Worm (Caenorhabditis elegans) whole organism, early embryonic: ENCODE measurements around the gene prk-1.

Experiments used
- B0310.2 ChIP-seq: sonication (generic microtip); optimal IDR thresholded peaks from 2 replicates; lab custom pipeline; 2016; ENCODE audit warnings: mild to moderate bottlenecking, missing genetic modification characterization, missing compliant biosample characterization
- F13C5.2 ChIP-seq: sonication (generic microtip); optimal IDR thresholded peaks from 2 replicates; lab custom pipeline; 2017; ENCODE audit warnings: mild to moderate bottlenecking, missing genetic modification characterization, inconsistent platforms, missing compliant biosample characterization
- aly-1 ChIP-seq: sonication (generic microtip); optimal IDR thresholded peaks from 2 replicates; lab custom pipeline; 2016; ENCODE audit warnings: missing genetic modification characterization, missing compliant biosample characterization
- ama-1 ChIP-seq: fragments of 150-350 bp; optimal IDR thresholded peaks from 2 replicates; lab custom pipeline; 2014
- ceh-13 ChIP-seq: fragments of 200-800 bp; sonication (Bioruptor generic); optimal IDR thresholded peaks from 2 replicates; lab custom pipeline; 2018; ENCODE audit warnings: mild to moderate bottlenecking, missing genetic modification characterization, missing compliant biosample characterization
- ceh-36 ChIP-seq: sonication (generic microtip); optimal IDR thresholded peaks from 2 replicates; lab custom pipeline; 2016; ENCODE audit warnings: missing genetic modification characterization, inconsistent platforms, missing compliant biosample characterization
- ets-7 ChIP-seq: sonication (generic microtip); optimal IDR thresholded peaks from 2 replicates; lab custom pipeline; 2016; ENCODE audit warnings: missing genotype, missing genetic modification characterization, missing compliant biosample characterization
- flt-1 ChIP-seq: fragments of 200-800 bp; sonication (Bioruptor generic); IDR thresholded peaks from 2 replicates; pipeline ENCODE4 v1.3.6; 2022; ENCODE audit warnings: missing genetic modification characterization, missing compliant biosample characterization
- hmbx-1 ChIP-seq: sonication (generic microtip); optimal IDR thresholded peaks from 2 replicates; lab custom pipeline; 2016; ENCODE audit warnings: mild to moderate bottlenecking, missing genetic modification characterization, missing compliant biosample characterization
- hmg-4 ChIP-seq: fragments of 200-800 bp; sonication (Bioruptor generic); optimal IDR thresholded peaks from 2 replicates; lab custom pipeline; 2018; ENCODE audit warnings: mild to moderate bottlenecking, missing genetic modification characterization, missing compliant biosample characterization
- hnd-1 ChIP-seq: sonication (generic microtip); optimal IDR thresholded peaks from 2 replicates; lab custom pipeline; 2016; ENCODE audit warnings: missing genetic modification characterization, missing compliant biosample characterization
- pes-1 ChIP-seq: fragments of 200-800 bp; sonication (Bioruptor generic); IDR thresholded peaks from 2 replicates; pipeline ENCODE4 v1.3.6; 2022; ENCODE audit warnings: missing genetic modification reagents, missing genetic modification characterization, missing compliant biosample characterization
- scrt-1 ChIP-seq: fragments of 200-800 bp; sonication (Bioruptor generic); IDR thresholded peaks from 2 replicates; pipeline ENCODE4 v1.3.6; 2022; ENCODE audit warnings: missing genetic modification characterization, missing compliant biosample characterization
- sea-1 ChIP-seq: fragments of 200-800 bp; sonication (Bioruptor generic); conservative IDR thresholded peaks from 2 replicates; pipeline ENCODE4 v1.3.6; 2022; ENCODE audit warnings: missing genetic modification characterization, missing compliant biosample characterization
- tbx-11 ChIP-seq: fragments of 200-800 bp; sonication (Bioruptor generic); IDR thresholded peaks from 2 replicates; pipeline ENCODE4 v1.3.6; 2022; ENCODE audit warnings: missing genetic modification characterization, missing compliant biosample characterization
- tbx-37 ChIP-seq: fragments of 200-800 bp; sonication (Bioruptor generic); conservative IDR thresholded peaks from 2 replicates; pipeline ENCODE4 v1.3.6; 2022; ENCODE audit warnings: missing genetic modification reagents, missing genetic modification characterization, missing compliant biosample characterization
- tra-4 ChIP-seq: sonication (generic microtip); optimal IDR thresholded peaks from 2 replicates; lab custom pipeline; 2017; ENCODE audit warnings: missing genetic modification characterization, missing compliant biosample characterization

Gene prk-1

ce11 chrIII:7029105-7029504 is 39.1 kb downstream of the prk-1 start, which contains the start of gene cyk-1:
cyk-1 (minus strand) TSS chrIII:7029205.
- TF ChIP-seq tbx-11 (GFP tag; lab: Robert Waterston, UW) (no peak), tra-4 (no peak), tbx-37 (GFP tag; lab: Robert Waterston, UW) (no peak), ceh-36 (no peak), ceh-13 (GFP tag; lab: Kevin White, UChicago) (no peak), ama-1 (no peak), F13C5.2 (no peak), hnd-1 (tag; lab: Kevin White, UChicago) (no peak), sea-1 (GFP tag; lab: Robert Waterston, UW) (no peak), scrt-1 (GFP tag; lab: Robert Waterston, UW) (no peak), aly-1 (tag; lab: Kevin White, UChicago) (no peak), hmbx-1 (tag; lab: Kevin White, UChicago) (no peak), hmg-4 (no peak), B0310.2 (tag; lab: Kevin White, UChicago) (no peak), flt-1 (no peak), ets-7 (tag; lab: Kevin White, UChicago) (no peak), pes-1 (no peak)

- peak; percentile 62 for TF ChIP-seq tbx-11 (GFP tag; lab: Robert Waterston, UW)
- peak; percentile 62 for TF ChIP-seq ceh-36
- peak; percentile 62 for TF ChIP-seq hmg-4
- TF ChIP-seq pes-1, result peak; percentile 85
- peak; percentile 50; the same call in 1 of the 2 replicates for TF ChIP-seq scrt-1 (GFP tag; lab: Robert Waterston, UW)
- peak; percentile 27 for TF ChIP-seq hmbx-1 (tag; lab: Kevin White, UChicago)
- TF ChIP-seq tbx-37 (GFP tag; lab: Robert Waterston, UW), result 0 out of 2 replicates have a peak, but pooled peaks have one; percentile 41
- TF ChIP-seq aly-1 (tag; lab: Kevin White, UChicago), result peak; percentile 4
- no peak for TF ChIP-seq B0310.2 (tag; lab: Kevin White, UChicago)
- peak; percentile 71 for TF ChIP-seq flt-1
- TF ChIP-seq sea-1 (GFP tag; lab: Robert Waterston, UW), result peak; percentile 61; the same call in 1 of the 2 replicates
- TF ChIP-seq ets-7 (tag; lab: Kevin White, UChicago), result no peak
- peak; percentile 43 for TF ChIP-seq hnd-1 (tag; lab: Kevin White, UChicago)
- TF ChIP-seq ama-1, result no peak
- TF ChIP-seq tra-4, result no peak
- TF ChIP-seq F13C5.2, result peak; percentile 14
- peak; percentile 44 for TF ChIP-seq ceh-13 (GFP tag; lab: Kevin White, UChicago)
These were observed 40.3 kb downstream of the prk-1 start for ce11 chrIII:7030044-7030804.

ce11 chrIII:7032070-7032469 is 42.1 kb downstream of the prk-1 start:
- TF ChIP-seq hnd-1 (tag; lab: Kevin White, UChicago) (no peak), B0310.2 (tag; lab: Kevin White, UChicago) (no peak), ama-1 (no peak), pes-1 (no peak), ceh-36 (no peak), hmg-4 (no peak), aly-1 (tag; lab: Kevin White, UChicago) (no peak), tra-4 (no peak), ceh-13 (GFP tag; lab: Kevin White, UChicago) (no peak), F13C5.2 (no peak), ets-7 (tag; lab: Kevin White, UChicago) (no peak), tbx-37 (GFP tag; lab: Robert Waterston, UW) (no peak)

ce11 chrIII:7034252-7035223 is 44.6 kb downstream of the prk-1 start:
- no peak for TF ChIP-seq aly-1 (tag; lab: Kevin White, UChicago)
- TF ChIP-seq F13C5.2, result no peak
- no peak for TF ChIP-seq pes-1
- TF ChIP-seq hmbx-1 (tag; lab: Kevin White, UChicago), result no peak
- no peak for TF ChIP-seq ceh-13 (GFP tag; lab: Kevin White, UChicago)
- no peak for TF ChIP-seq B0310.2 (tag; lab: Kevin White, UChicago)
- TF ChIP-seq tra-4, result no peak
- TF ChIP-seq ceh-36, result no peak
- no peak for TF ChIP-seq scrt-1 (GFP tag; lab: Robert Waterston, UW)

- no peak for TF ChIP-seq tbx-11 (GFP tag; lab: Robert Waterston, UW)
- no peak for TF ChIP-seq flt-1
- no peak for TF ChIP-seq F13C5.2
- no peak for TF ChIP-seq ets-7 (tag; lab: Kevin White, UChicago)
- no peak for TF ChIP-seq hmbx-1 (tag; lab: Kevin White, UChicago)
- TF ChIP-seq scrt-1 (GFP tag; lab: Robert Waterston, UW), result no peak
- TF ChIP-seq tra-4, result no peak
- no peak for TF ChIP-seq hnd-1 (tag; lab: Kevin White, UChicago)
- TF ChIP-seq ama-1, result no peak
- TF ChIP-seq hmg-4, result no peak
- TF ChIP-seq ceh-36, result no peak
- TF ChIP-seq sea-1 (GFP tag; lab: Robert Waterston, UW), result no peak
- TF ChIP-seq B0310.2 (tag; lab: Kevin White, UChicago), result no peak
- TF ChIP-seq pes-1, result no peak
- no peak for TF ChIP-seq aly-1 (tag; lab: Kevin White, UChicago)
- TF ChIP-seq tbx-37 (GFP tag; lab: Robert Waterston, UW), result no peak
- TF ChIP-seq ceh-13 (GFP tag; lab: Kevin White, UChicago), result no peak
These were observed 55.7 kb downstream of the prk-1 start, which contains the start of gene R01H2.7 for ce11 chrIII:7045643-7046042. R01H2.7 (minus strand) TSS chrIII:7045743.
